Fruit fly (Drosophila melanogaster) whole organism, prepupa: ENCODE measurements around the gene m-cup.

Source experiments
- Blimp-1 ChIP-seq: fragments of 200-800 bp; sonication (Bioruptor generic); optimal IDR thresholded peaks from 3 replicates; lab custom pipeline; 2017; ENCODE audit warnings: missing biosample characterization, missing genetic modification characterization, mild to moderate bottlenecking, moderate library complexity, missing genetic modification reagents
- CG15336 ChIP-seq: fragments of 200-800 bp; sonication (Bioruptor generic); IDR thresholded peaks from 2 replicates; pipeline ENCODE4 v1.3.6; 2022; ENCODE audit warnings: missing biosample characterization, missing genetic modification characterization
- Ets96B ChIP-seq: fragments of 200-800 bp; optimal IDR thresholded peaks from 2 replicates; lab custom pipeline; 2019; ENCODE audit warnings: missing biosample characterization, mild to moderate bottlenecking, missing genetic modification characterization, moderate library complexity
- Gug ChIP-seq: fragments of 200-800 bp; sonication (Bioruptor generic); IDR thresholded peaks from 2 replicates; pipeline ENCODE4 v1.3.6; 2022; ENCODE audit warnings: missing biosample characterization, missing genetic modification characterization
- dsx ChIP-seq: fragments of 200-800 bp; optimal IDR thresholded peaks from 3 replicates; lab custom pipeline; 2019; ENCODE audit warnings: missing biosample characterization, mild to moderate bottlenecking, missing genetic modification characterization, moderate library complexity; ENCODE audit not compliant: poor library complexity, severe bottlenecking
- lz ChIP-seq: fragments of 200-800 bp; sonication (Bioruptor generic); optimal IDR thresholded peaks from 3 replicates; lab custom pipeline; 2016; ENCODE audit warnings: missing biosample characterization, missing genetic modification characterization
- spab ChIP-seq: fragments of 200-800 bp; sonication (Bioruptor generic); optimal IDR thresholded peaks from 2 replicates; lab custom pipeline; 2017; ENCODE audit warnings: missing biosample characterization, mild to moderate bottlenecking, missing genetic modification characterization, missing genetic modification reagents

dm6 chr3R:17108881-17109280 is 40.3 kb downstream of the m-cup start:
- TF ChIP-seq Gug (GFP tag; lab: Robert Waterston, UW), result no peak
- TF ChIP-seq dsx (GFP tag; lab: Kevin White, UChicago), result no peak
- TF ChIP-seq Blimp-1, result no peak
- TF ChIP-seq spab, result no peak
- no peak for TF ChIP-seq lz (GFP tag; lab: Kevin White, UChicago)
- no peak for TF ChIP-seq CG15336 (GFP tag; lab: Robert Waterston, UW)
- no peak for TF ChIP-seq Ets96B (tag; lab: Kevin White, UChicago)
